Worm (Caenorhabditis elegans): ENCODE measurements around the gene F39E9.14.

DNA sequence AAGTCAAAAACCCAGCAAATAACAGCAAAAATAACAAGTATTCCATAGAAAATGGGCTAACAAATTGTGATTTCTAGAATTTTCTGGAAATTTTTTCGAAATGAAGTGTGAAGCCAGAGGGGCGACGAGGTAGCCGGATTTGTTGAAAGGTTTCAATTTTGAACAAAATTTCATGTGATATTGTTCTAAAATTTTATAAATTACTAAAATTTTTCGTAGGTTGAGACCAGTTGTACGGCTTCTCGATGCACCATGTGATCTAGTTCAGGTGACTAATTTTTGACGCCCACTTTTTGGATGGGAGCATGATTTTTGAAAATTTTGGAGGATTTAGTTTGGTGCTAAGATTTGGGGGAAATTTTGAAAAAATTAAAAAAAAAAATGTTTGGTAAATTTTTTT lies 31.2 kb downstream of the F39E9.14 start, which contains the start of gene gcy-19:
- TF ChIP-seq egl-27 (tag; optimal IDR thresholded peaks at IDR 0.05), result no peak
- no peak for TF ChIP-seq F13H6.1 (tag; optimal IDR thresholded peaks at IDR 0.05)
- TF ChIP-seq ztf-11 (tag; optimal IDR thresholded peaks at IDR 0.05), result no peak
- no peak for TF ChIP-seq ama-1 (optimal IDR thresholded peaks at IDR 0.05)
- no peak for TF ChIP-seq alr-1 (tag; optimal IDR thresholded peaks at IDR 0.05)
- TF ChIP-seq fos-1 (tag; optimal IDR thresholded peaks at IDR 0.05), result no peak
- no peak for TF ChIP-seq lin-39 (tag; optimal IDR thresholded peaks at IDR 0.05)
- no peak for TF ChIP-seq lin-11 (tag; optimal IDR thresholded peaks at IDR 0.05)
- no peak for TF ChIP-seq unc-62 (GFP tag; optimal IDR thresholded peaks at IDR 0.05)
- TF ChIP-seq unc-39 (tag; optimal IDR thresholded peaks at IDR 0.05), result no peak
- no peak for TF ChIP-seq unc-55 (GFP tag; optimal IDR thresholded peaks at IDR 0.05)
- no peak for TF ChIP-seq nhr-25 (tag; optimal IDR thresholded peaks at IDR 0.05)
- TF ChIP-seq nhr-10 (tag; optimal IDR thresholded peaks at IDR 0.05), result no peak

Data from whole organism, L2 larva.